Worm (Caenorhabditis elegans): Measurements from ENCODE around the gene mig-17.

DNA sequence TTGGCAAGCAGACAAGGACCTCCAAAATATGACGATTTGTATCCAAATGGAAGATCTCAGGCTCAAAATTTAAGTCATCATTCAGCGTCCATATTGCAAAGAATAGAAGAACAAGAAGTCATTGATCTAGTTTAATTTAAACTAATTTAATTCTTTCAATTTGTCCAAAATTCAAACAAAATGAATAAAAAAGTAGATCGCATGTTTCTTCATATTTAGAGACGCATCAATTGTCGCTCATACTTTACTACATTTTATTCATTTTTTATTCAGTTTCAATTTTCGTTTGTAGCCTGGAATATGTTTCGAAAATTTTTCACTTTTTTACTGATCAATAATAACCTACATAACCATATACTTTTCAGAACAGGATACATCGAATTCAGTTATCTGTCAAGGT lies 46.0 kb downstream of the mig-17 start, which contains the start of gene T11F9.21:
- TF ChIP-seq unc-62 (GFP tag; optimal IDR thresholded peaks at IDR 0.05) (no peak), tbx-2 (tag; optimal IDR thresholded peaks at IDR 0.05) (no peak), hmg-11 (tag; optimal IDR thresholded peaks at IDR 0.05) (no peak), nhr-76 (tag; optimal IDR thresholded peaks at IDR 0.05) (no peak), egl-27 (tag; optimal IDR thresholded peaks at IDR 0.05) (no peak), sea-2 (GFP tag; optimal IDR thresholded peaks at IDR 0.05) (no peak), lin-39 (tag; optimal IDR thresholded peaks at IDR 0.05) (no peak)
